Worm (Caenorhabditis elegans) whole organism, young adult: ENCODE measurements around the gene npax-4.

Experiments used
- aptf-2 ChIP-seq: fragments of 200-800 bp; sonication (Bioruptor generic); conservative IDR thresholded peaks from 2 replicates; pipeline ENCODE4 v1.3.6; 2022; ENCODE audit warnings: missing genetic modification reagents, missing genetic modification characterization, missing compliant biosample characterization
- efl-1 ChIP-seq: fragments of 150-350 bp; optimal IDR thresholded peaks from 2 replicates; lab custom pipeline; 2014; ENCODE audit warnings: missing biosample characterization, missing genetic modification reagents, missing genetic modification characterization
- ztf-18 ChIP-seq: sonication (generic microtip); optimal IDR thresholded peaks from 2 replicates; lab custom pipeline; 2016; ENCODE audit warnings: missing genotype, mild to moderate bottlenecking, missing genetic modification characterization, missing compliant biosample characterization

ce11 chrIV:8852194-8852593 lies 27.5 kb downstream of the npax-4 start, which contains the start of gene alp-1:
- TF ChIP-seq aptf-2: no peak
- no peak for TF ChIP-seq ztf-18
- TF ChIP-seq efl-1 (GFP tag; lab: Kevin White, UChicago): no peak
